Fruit fly (Drosophila melanogaster): ENCODE data around the gene Sry-delta.

dm6 chr3R:30092700-30093044 is 49.5 kb downstream of the Sry-delta start:
- TF ChIP-seq CTCF (optimal IDR thresholded peaks at IDR 0.05), result no peak
- TF ChIP-seq CG8478 (optimal IDR thresholded peaks at IDR 0.05), result no peak

All from S2 (cell line).